Worm (Caenorhabditis elegans) whole organism, late embryonic: ENCODE data around the gene T08B6.1.

Source experiments
- madf-2 ChIP-seq: sonication (generic microtip); optimal IDR thresholded peaks from 2 replicates; lab custom pipeline; 2017; ENCODE audit warnings: missing genetic modification characterization, missing compliant biosample characterization
- pros-1 ChIP-seq: fragments of 150-350 bp; optimal IDR thresholded peaks from 2 replicates; lab custom pipeline; 2014; ENCODE audit warnings: missing biosample characterization, missing genetic modification reagents, missing genetic modification characterization

ce11 chrIV:4934103-4934502, 46.9 kb upstream of the T08B6.1 start, which contains the start of gene str-153:
- TF ChIP-seq pros-1: no peak
- TF ChIP-seq madf-2 (tag; lab: Kevin White, UChicago): no peak
